Fruit fly (Drosophila melanogaster) S2 (cell line): ENCODE data around the gene CG7289.

Experiments
- CG8478 ChIP-seq: fragments of >200 bp; optimal IDR thresholded peaks from 2 replicates; lab custom pipeline; 2018
- CTCF ChIP-seq, 2 experiments: fragments of >200 bp; optimal IDR thresholded peaks; 2 replicates each; lab custom pipeline; 2018

- TF ChIP-seq CG8478 (lab: Kevin White, UChicago) (no peak), CTCF (optimal IDR thresholded peaks at IDR 0.05; lab: Kevin White, UChicago) (no peak)
These were observed 28.5 kb downstream of the CG7289 start for dm6 chr2L:2010335-2011061.
